Worm (Caenorhabditis elegans) whole organism, L2 larva: ENCODE measurements around the gene dlc-2.

Experiments
- C34F6.9 ChIP-seq: fragments of 150-350 bp; optimal IDR thresholded peaks from 2 replicates; lab custom pipeline; 2014; ENCODE audit warnings: missing biosample characterization, missing genetic modification characterization
- F13H6.1 ChIP-seq: sonication (generic microtip); optimal IDR thresholded peaks from 2 replicates; lab custom pipeline; 2016; ENCODE audit warnings: missing genetic modification characterization, missing compliant biosample characterization
- ZK546.5 ChIP-seq: sonication (generic microtip); optimal IDR thresholded peaks from 2 replicates; lab custom pipeline; 2017; ENCODE audit warnings: missing biosample characterization, missing genetic modification characterization
- alr-1 ChIP-seq: fragments of 150-350 bp; optimal IDR thresholded peaks from 2 replicates; lab custom pipeline; 2014; ENCODE audit warnings: missing biosample characterization, missing genetic modification characterization
- aly-2 ChIP-seq: fragments of 150-350 bp; optimal IDR thresholded peaks from 2 replicates; lab custom pipeline; 2014; ENCODE audit warnings: missing biosample characterization, missing genetic modification characterization
- ceh-82 ChIP-seq: fragments of 150-350 bp; optimal IDR thresholded peaks from 2 replicates; lab custom pipeline; 2014; ENCODE audit warnings: missing biosample characterization, missing genetic modification characterization
- crh-2 ChIP-seq: sonication (generic microtip); optimal IDR thresholded peaks from 2 replicates; lab custom pipeline; 2017; ENCODE audit warnings: missing biosample characterization, missing genetic modification characterization
- dmd-4 ChIP-seq: sonication (generic microtip); optimal IDR thresholded peaks from 2 replicates; lab custom pipeline; 2017; ENCODE audit warnings: missing biosample characterization, missing genetic modification characterization
- egl-27 ChIP-seq: sonication (generic microtip); optimal IDR thresholded peaks from 3 replicates; lab custom pipeline; 2017; ENCODE audit warnings: missing biosample characterization, missing genetic modification reagents, missing genetic modification characterization
- elt-1 ChIP-seq: fragments of 150-350 bp; optimal IDR thresholded peaks from 2 replicates; lab custom pipeline; 2014; ENCODE audit warnings: missing biosample characterization, missing genetic modification characterization
- elt-3 ChIP-seq: sonication (generic microtip); optimal IDR thresholded peaks from 2 replicates; lab custom pipeline; 2017; ENCODE audit warnings: missing biosample characterization, missing genetic modification characterization
- fos-1 ChIP-seq: fragments of 150-350 bp; optimal IDR thresholded peaks from 2 replicates; lab custom pipeline; 2014; ENCODE audit warnings: missing biosample characterization, missing genetic modification characterization
- lin-11 ChIP-seq: fragments of 150-350 bp; sonication (generic microtip); optimal IDR thresholded peaks from 2 replicates; lab custom pipeline; 2014; ENCODE audit warnings: missing biosample characterization, missing genetic modification characterization, inconsistent platforms, mixed read lengths
- lin-13 ChIP-seq: fragments of 150-350 bp; optimal IDR thresholded peaks from 2 replicates; lab custom pipeline; 2014; ENCODE audit warnings: missing biosample characterization, missing genetic modification reagents, missing genetic modification characterization
- lin-39 ChIP-seq: fragments of 150-350 bp; optimal IDR thresholded peaks from 2 replicates; lab custom pipeline; 2014; ENCODE audit warnings: missing biosample characterization, missing genetic modification reagents, missing genetic modification characterization
- lsy-2 ChIP-seq, 2 experiments: fragments of 150-350 bp in 1 of 2; sonication (generic microtip) in 1 of 2; optimal IDR thresholded peaks; 2 replicates each; lab custom pipeline; 2014 to 2017; ENCODE audit warnings: missing biosample characterization in 2 of 2, missing genetic modification characterization in 2 of 2
- mab-5 ChIP-seq: fragments of 150-350 bp; optimal IDR thresholded peaks from 2 replicates; lab custom pipeline; 2014; ENCODE audit warnings: missing biosample characterization, missing genetic modification characterization
- mdl-1 ChIP-seq, 2 experiments: fragments of 150-350 bp in 1 of 2; sonication (generic microtip) in 1 of 2; optimal IDR thresholded peaks; 2 replicates each; lab custom pipeline; 2017; ENCODE audit warnings: missing biosample characterization in 2 of 2, missing genetic modification characterization in 2 of 2
- nhr-10 ChIP-seq: sonication (generic microtip); optimal IDR thresholded peaks from 2 replicates; lab custom pipeline; 2017; ENCODE audit warnings: missing biosample characterization, missing genetic modification characterization
- nhr-129 ChIP-seq: fragments of 150-350 bp; optimal IDR thresholded peaks from 2 replicates; lab custom pipeline; 2014; ENCODE audit warnings: missing biosample characterization, missing genetic modification characterization
- nhr-23 ChIP-seq: fragments of 150-350 bp; optimal IDR thresholded peaks from 2 replicates; lab custom pipeline; 2014; ENCODE audit warnings: missing biosample characterization, missing genetic modification reagents, missing genetic modification characterization
- nhr-237 ChIP-seq: fragments of 150-350 bp; optimal IDR thresholded peaks from 2 replicates; lab custom pipeline; 2014; ENCODE audit warnings: missing biosample characterization, missing genetic modification characterization
- nhr-25 ChIP-seq: fragments of 150-350 bp; sonication (generic microtip); optimal IDR thresholded peaks from 3 replicates; lab custom pipeline; 2014; ENCODE audit warnings: missing biosample characterization, missing genetic modification characterization
- nhr-6 ChIP-seq: fragments of 150-350 bp; optimal IDR thresholded peaks from 2 replicates; lab custom pipeline; 2014; ENCODE audit warnings: missing biosample characterization, missing genetic modification characterization
- nhr-77 ChIP-seq: fragments of 150-350 bp; optimal IDR thresholded peaks from 2 replicates; lab custom pipeline; 2014; ENCODE audit warnings: missing biosample characterization, missing genetic modification characterization
- peb-1 ChIP-seq: fragments of 150-350 bp; optimal IDR thresholded peaks from 2 replicates; lab custom pipeline; 2014; ENCODE audit warnings: missing biosample characterization, missing genetic modification characterization
- sem-4 ChIP-seq: fragments of 150-350 bp; optimal IDR thresholded peaks from 2 replicates; lab custom pipeline; 2014; ENCODE audit warnings: missing biosample characterization, missing genetic modification reagents, missing genetic modification characterization
- sma-3 ChIP-seq: sonication (generic microtip); optimal IDR thresholded peaks from 2 replicates; lab custom pipeline; 2016; ENCODE audit warnings: missing genetic modification reagents, missing genetic modification characterization, missing compliant biosample characterization
- sma-9 ChIP-seq, 2 experiments: fragments of 150-350 bp in 1 of 2; sonication (generic microtip) in 1 of 2; optimal IDR thresholded peaks; 2 replicates each; lab custom pipeline; 2014 to 2016; ENCODE audit warnings: missing genetic modification characterization in 2 of 2, mild to moderate bottlenecking in 1 of 2, missing biosample characterization in 1 of 2, missing compliant biosample characterization in 1 of 2, missing genetic modification reagents in 1 of 2, moderate library complexity in 1 of 2
- snpc-4 ChIP-seq: fragments of 150-350 bp; optimal IDR thresholded peaks from 2 replicates; lab custom pipeline; 2014; ENCODE audit warnings: missing biosample characterization, missing genetic modification characterization
- unc-55 ChIP-seq: fragments of 150-350 bp; sonication (generic microtip); optimal IDR thresholded peaks from 3 replicates; lab custom pipeline; 2014; ENCODE audit warnings: missing biosample characterization, missing genetic modification reagents, missing genetic modification characterization
- unc-62 ChIP-seq: fragments of 150-350 bp; optimal IDR thresholded peaks from 2 replicates; lab custom pipeline; 2014; ENCODE audit warnings: missing biosample characterization, missing genetic modification reagents, missing genetic modification characterization
- zag-1 ChIP-seq: fragments of 150-350 bp; optimal IDR thresholded peaks from 2 replicates; lab custom pipeline; 2014; ENCODE audit warnings: missing biosample characterization, missing genetic modification characterization

Gene dlc-2

DNA sequence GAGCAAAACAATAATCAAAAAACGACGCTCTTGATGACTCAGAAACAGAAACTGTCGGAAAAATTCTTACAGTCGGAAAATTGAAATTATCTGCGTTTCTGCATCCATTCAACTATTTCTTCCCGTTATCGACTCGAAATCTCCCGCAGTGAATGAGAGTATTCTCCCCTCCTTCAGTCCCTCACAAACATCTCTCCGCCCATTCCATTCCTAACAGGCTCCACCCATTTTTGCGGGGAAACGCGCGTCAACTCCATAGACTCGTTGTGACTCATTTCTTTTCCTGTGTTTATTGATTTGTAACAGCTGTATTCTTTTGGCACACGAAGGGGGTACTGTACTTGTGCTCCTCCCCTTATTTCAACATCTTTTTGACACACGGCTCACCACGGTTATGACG is 16.5 kb upstream of the dlc-2 start:
- TF ChIP-seq sma-3 (GFP tag; lab: Kevin White, UChicago) (no peak), lsy-2 (tag; optimal IDR thresholded peaks at IDR 0.05; lab: Kevin White, UChicago) (peak in 1 of 2 experiments; percentile 43), unc-55 (GFP tag; lab: Kevin White, UChicago) (peak; percentile 31), nhr-129 (tag; lab: Kevin White, UChicago) (peak; percentile 73)

DNA sequence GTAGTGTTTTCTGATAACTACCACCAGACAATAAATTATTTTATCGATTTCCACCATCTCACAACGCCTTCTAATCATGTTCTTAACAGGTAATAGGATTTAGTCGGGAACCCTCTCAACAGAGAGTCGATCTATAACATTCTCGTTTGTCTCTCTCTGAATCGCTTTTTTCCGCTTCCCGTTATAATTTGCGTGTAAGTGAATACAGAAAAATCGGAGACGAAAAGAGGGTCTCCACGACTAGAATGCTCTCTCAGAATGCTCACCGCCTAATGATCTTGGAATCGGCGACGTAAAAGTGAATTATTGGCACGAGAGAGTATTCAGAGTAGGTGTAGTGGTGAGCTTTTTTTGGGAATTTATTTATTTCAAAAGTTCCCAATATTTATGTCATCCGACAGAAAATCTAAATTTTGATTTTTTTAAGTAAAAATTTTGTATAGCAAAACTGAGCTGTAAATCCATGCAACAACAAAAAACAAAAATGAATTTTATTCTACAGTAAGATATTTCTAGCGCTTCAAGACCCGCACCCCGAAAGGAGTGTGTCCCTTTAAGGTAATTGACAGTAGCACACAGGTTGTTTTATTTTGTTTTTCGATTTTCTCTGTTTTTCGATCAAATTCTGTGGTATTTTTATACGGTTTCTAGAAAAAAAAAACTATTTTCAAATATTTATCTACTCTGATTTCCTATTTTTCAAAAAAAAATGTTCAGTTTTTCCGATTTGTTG is 15.5 kb upstream of the dlc-2 start:
- TF ChIP-seq fos-1 (tag; lab: Kevin White, UChicago) (no peak), sma-9 (GFP tag; optimal IDR thresholded peaks at IDR 0.05; lab: Kevin White, UChicago) (no peak), sma-9 (tag; optimal IDR thresholded peaks at IDR 0.05; lab: Kevin White, UChicago) (no peak), egl-27 (tag; lab: Kevin White, UChicago) (no peak), nhr-6 (tag; lab: Kevin White, UChicago) (no peak), lsy-2 (tag; optimal IDR thresholded peaks at IDR 0.05; lab: Kevin White, UChicago) (peak in 1 of 2 experiments; percentile 15), ZK546.5 (no peak), nhr-10 (tag; lab: Kevin White, UChicago) (no peak), peb-1 (tag; lab: Kevin White, UChicago) (no peak)

DNA sequence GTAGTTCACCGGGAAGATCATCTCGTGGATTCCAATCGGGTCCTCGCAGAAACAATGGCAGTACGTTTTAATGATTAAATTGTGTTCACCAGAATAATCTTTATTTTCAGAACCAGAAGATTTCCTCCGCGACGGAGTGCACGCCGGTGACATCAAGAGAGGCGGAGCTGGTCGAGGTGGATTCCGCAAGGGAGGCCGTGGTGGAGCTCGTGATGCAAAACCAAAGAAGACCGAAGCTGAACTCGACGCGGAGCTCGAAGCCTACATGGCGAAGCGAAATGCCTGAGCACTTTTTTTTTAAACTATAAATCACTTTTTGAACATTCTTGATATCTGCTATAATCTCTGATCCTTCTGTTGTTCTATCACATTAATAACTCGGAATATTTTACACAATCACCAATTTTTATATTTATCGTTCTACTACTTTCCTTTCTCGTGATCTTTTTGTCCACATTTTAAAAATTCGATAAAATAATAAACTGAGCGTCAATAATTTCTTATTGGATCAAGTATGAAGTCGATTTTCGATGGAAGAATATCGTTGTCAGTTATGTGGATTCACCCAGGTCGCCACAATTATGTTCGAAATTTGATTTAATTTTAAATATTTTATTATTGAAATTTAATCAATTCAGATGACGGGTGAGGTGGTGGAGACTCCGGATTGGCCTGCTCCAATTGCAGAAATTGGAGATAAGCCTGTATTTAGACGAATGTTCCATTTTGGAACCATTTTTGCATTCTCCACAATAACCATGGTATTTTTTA is 13.1 kb upstream of the dlc-2 start, which contains the start of gene dhhc-6:
dhhc-6 (plus strand) TSS at position 639 of the 771 bp plus-strand sequence.
- TF ChIP-seq sma-3 (GFP tag; lab: Kevin White, UChicago) = no peak
- TF ChIP-seq nhr-237 (tag; lab: Kevin White, UChicago) = no peak
- TF ChIP-seq lin-11 (tag; lab: Kevin White, UChicago) = no peak
- TF ChIP-seq crh-2 (tag; lab: Kevin White, UChicago) = no peak
- TF ChIP-seq snpc-4 (tag; lab: Kevin White, UChicago) = no peak
- no peak for TF ChIP-seq unc-62 (GFP tag; lab: Kevin White, UChicago)
- TF ChIP-seq lin-39 (tag; lab: Kevin White, UChicago) = no peak
- TF ChIP-seq aly-2 = no peak

ce11 chrIV:12122874-12123664 is 11.7 kb upstream of the dlc-2 start, which contains the start of gene aly-3:
aly-3 (plus strand) TSS chrIV:12123282.
- TF ChIP-seq nhr-129 (tag; lab: Kevin White, UChicago) = peak; percentile 33
- TF ChIP-seq fos-1 (tag; lab: Kevin White, UChicago) = peak; percentile 8
- no peak for TF ChIP-seq snpc-4 (tag; lab: Kevin White, UChicago)
- TF ChIP-seq unc-55 (GFP tag; lab: Kevin White, UChicago) = peak; percentile 49
- peak in 1 of 2 experiments; percentile 32 for TF ChIP-seq lsy-2 (tag; optimal IDR thresholded peaks at IDR 0.05; lab: Kevin White, UChicago)
- TF ChIP-seq C34F6.9 (tag; lab: Kevin White, UChicago) = peak; percentile 61
- TF ChIP-seq, all 48 proteins: peak for 5

DNA sequence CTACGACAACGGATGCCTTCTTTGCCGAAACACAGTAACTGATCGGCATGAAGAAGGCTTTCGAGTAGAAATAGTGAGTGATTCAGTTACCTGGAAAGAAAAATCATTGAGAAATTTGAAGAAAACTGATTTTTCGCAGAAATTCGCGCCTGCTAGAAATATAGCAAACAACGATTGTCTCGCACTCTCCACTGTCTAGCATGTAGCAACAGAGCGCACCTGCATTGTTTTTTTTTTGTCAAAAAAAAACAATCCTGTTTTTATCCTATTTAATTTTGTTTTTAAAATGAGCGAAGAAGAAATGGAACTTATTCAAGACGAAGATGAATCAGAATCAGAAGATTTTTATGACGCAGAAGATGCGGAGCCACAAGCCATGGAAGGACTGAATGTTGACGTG is 9.7 kb upstream of the dlc-2 start, which contains the start of the genes ddb-1 and M18.6:
ddb-1 (minus strand) TSS at position 90 of the 400 bp plus-strand sequence.
M18.6 (plus strand) TSS at position 235 of the 400 bp plus-strand sequence.
- TF ChIP-seq dmd-4 (tag; lab: Kevin White, UChicago) (no peak), alr-1 (tag; lab: Kevin White, UChicago) (no peak), elt-3 (tag; lab: Kevin White, UChicago) (no peak), sem-4 (tag; lab: Kevin White, UChicago) (no peak), C34F6.9 (tag; lab: Kevin White, UChicago) (peak; percentile 71), nhr-129 (tag; lab: Kevin White, UChicago) (peak; percentile 76), lsy-2 (tag; optimal IDR thresholded peaks at IDR 0.05; lab: Kevin White, UChicago) (peak in 1 of 2 experiments; percentile 55), unc-55 (GFP tag; lab: Kevin White, UChicago) (peak; percentile 68)

DNA sequence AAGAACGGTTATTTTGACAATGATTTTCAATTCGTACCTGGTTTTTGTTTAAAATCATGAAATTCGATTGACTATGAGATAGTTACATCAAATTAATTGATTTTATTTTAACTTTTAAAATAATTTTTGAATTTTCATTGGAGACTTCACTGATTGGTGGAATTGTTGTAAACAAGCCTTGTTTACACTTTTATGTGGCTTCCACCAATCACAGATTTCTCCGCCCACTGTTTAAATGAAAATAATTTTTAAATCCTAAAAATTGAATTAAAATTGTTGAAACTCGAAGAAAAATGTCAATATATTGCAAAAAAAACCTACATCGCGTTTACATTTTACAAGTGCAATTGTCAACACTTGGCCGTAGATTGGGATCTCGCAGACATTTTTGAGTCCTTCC is 9.2 kb upstream of the dlc-2 start:
- TF ChIP-seq crh-2 (tag; lab: Kevin White, UChicago) (no peak), nhr-10 (tag; lab: Kevin White, UChicago) (no peak), unc-62 (GFP tag; lab: Kevin White, UChicago) (no peak), lin-13 (GFP tag; lab: Kevin White, UChicago) (no peak), ceh-82 (no peak), lsy-2 (tag; optimal IDR thresholded peaks at IDR 0.05; lab: Kevin White, UChicago) (no peak), nhr-23 (tag; lab: Kevin White, UChicago) (no peak), mdl-1 (tag; optimal IDR thresholded peaks at IDR 0.05; lab: Kevin White, UChicago) (no peak), elt-3 (tag; lab: Kevin White, UChicago) (no peak), nhr-25 (tag; lab: Kevin White, UChicago) (no peak), sem-4 (tag; lab: Kevin White, UChicago) (no peak), aly-2 (no peak), zag-1 (no peak), F13H6.1 (tag; lab: Kevin White, UChicago) (no peak), unc-55 (GFP tag; lab: Kevin White, UChicago) (no peak), sma-9 (GFP tag; optimal IDR thresholded peaks at IDR 0.05; lab: Kevin White, UChicago) (no peak), sma-9 (tag; optimal IDR thresholded peaks at IDR 0.05; lab: Kevin White, UChicago) (no peak), mab-5 (tag; lab: Kevin White, UChicago) (no peak), elt-1 (no peak), nhr-6 (tag; lab: Kevin White, UChicago) (no peak), nhr-77 (tag; lab: Kevin White, UChicago) (no peak)
